Fruit fly (Drosophila melanogaster) whole organism, embryonic: ENCODE data around the gene CG14818.

ENCODE experiments used
- Asciz ChIP-seq: fragments of 200-800 bp; sonication (Bioruptor generic); optimal IDR thresholded peaks from 2 replicates; lab custom pipeline; 2017; ENCODE audit warnings: missing biosample characterization, mild to moderate bottlenecking, missing genetic modification characterization, missing genetic modification reagents
- CG12155 ChIP-seq: fragments of 200-800 bp; sonication (Bioruptor generic); optimal IDR thresholded peaks from 3 replicates; lab custom pipeline; 2016; ENCODE audit warnings: missing biosample characterization, missing genetic modification characterization
- CG18599 ChIP-seq: fragments of 200-800 bp; sonication (Bioruptor generic); optimal IDR thresholded peaks from 3 replicates; lab custom pipeline; 2017; ENCODE audit warnings: missing biosample characterization, missing genetic modification characterization, mild to moderate bottlenecking, moderate library complexity, missing genetic modification reagents
- CG8290 ChIP-seq, 3 experiments: fragments of 200-800 bp; sonication (Bioruptor generic); optimal IDR thresholded peaks; 2 replicates each; lab custom pipeline; 2016 to 2019; ENCODE audit warnings: missing biosample characterization in 3 of 3, missing genetic modification characterization in 3 of 3, mild to moderate bottlenecking in 2 of 3, moderate library complexity in 1 of 3
- Ets65A ChIP-seq: fragments of 200-800 bp; sonication (Bioruptor generic); peaks from one replicate; lab custom pipeline; 2016; ENCODE audit warnings: missing biosample characterization, missing genetic modification characterization
- fd102C ChIP-seq: fragments of 200-800 bp; sonication (Bioruptor generic); optimal IDR thresholded peaks from 2 replicates; lab custom pipeline; 2018; ENCODE audit warnings: missing biosample characterization, mild to moderate bottlenecking, missing genetic modification characterization, moderate library complexity
- lab ChIP-seq: fragments of 200-800 bp; sonication (Bioruptor generic); optimal IDR thresholded peaks from 3 replicates; lab custom pipeline; 2017; ENCODE audit warnings: missing biosample characterization, missing genetic modification characterization, mild to moderate bottlenecking, moderate library complexity, missing genetic modification reagents
- org-1 ChIP-seq: fragments of 200-800 bp; sonication (Bioruptor generic); optimal IDR thresholded peaks from 2 replicates; lab custom pipeline; 2017; ENCODE audit warnings: missing biosample characterization, missing genetic modification characterization
- pzg ChIP-seq: fragments of 200-800 bp; sonication (Bioruptor generic); optimal IDR thresholded peaks from 3 replicates; lab custom pipeline; 2018; ENCODE audit warnings: missing biosample characterization, mild to moderate bottlenecking, missing genetic modification characterization, moderate library complexity
- shn ChIP-seq: fragments of 200-800 bp; sonication (Bioruptor generic); optimal IDR thresholded peaks from 3 replicates; lab custom pipeline; 2016; ENCODE audit warnings: missing biosample characterization, missing genetic modification characterization

DNA sequence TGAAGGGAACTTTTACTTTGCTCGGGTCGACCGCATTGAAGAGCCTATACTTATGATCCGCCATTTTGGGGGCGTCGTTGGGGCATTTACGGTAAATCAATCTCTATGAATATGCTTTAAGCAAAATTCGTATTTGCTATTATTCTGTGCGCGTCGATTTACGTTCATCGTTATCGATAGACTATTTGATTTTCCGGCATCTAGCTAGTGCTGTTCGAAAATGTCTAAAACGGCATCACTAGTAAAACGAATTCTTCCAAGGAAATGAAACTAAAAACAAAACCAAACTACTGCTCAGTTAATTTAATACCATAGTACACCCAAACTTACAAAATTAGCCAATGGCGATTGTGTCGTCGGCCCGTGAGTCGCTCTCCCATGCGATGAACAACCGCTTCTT is 13.9 kb downstream of the CG14818 start, which contains the start of the genes Gcna and MED18:
- TF ChIP-seq CG12155 (no peak), CG8290 (GFP tag; optimal IDR thresholded peaks at IDR 0.05; lab: Kevin White, UChicago) (no peak), CG8290 (tag; optimal IDR thresholded peaks at IDR 0.05; lab: Kevin White, UChicago) (no peak), fd102C (GFP tag; lab: Kevin White, UChicago) (no peak), Ets65A (GFP tag; lab: Kevin White, UChicago) (no peak), pzg (peak; percentile 41), shn (no peak), Asciz (no peak), org-1 (GFP tag; lab: Kevin White, UChicago) (no peak), CG18599 (GFP tag; lab: Kevin White, UChicago) (no peak), lab (no peak)
